Worm (Caenorhabditis elegans): ENCODE results near the gene F13A7.1.

F13A7.1 gene

ce11 chrV:16356798-16357197 is 21.0 kb downstream of the F13A7.1 start:
- TF ChIP-seq crh-2 (tag; optimal IDR thresholded peaks at IDR 0.05), result no peak
- no peak for TF ChIP-seq ZK546.5 (tag; optimal IDR thresholded peaks at IDR 0.05)
- TF ChIP-seq nhr-25 (tag; optimal IDR thresholded peaks at IDR 0.05), result no peak

ce11 chrV:16355941-16356340 is 21.8 kb downstream of the F13A7.1 start:
- TF ChIP-seq nhr-25 (tag; optimal IDR thresholded peaks at IDR 0.05), result peak; percentile 81
- TF ChIP-seq C34F6.9 (tag; optimal IDR thresholded peaks at IDR 0.05), result peak; percentile 95
- TF ChIP-seq F13H6.1 (tag; optimal IDR thresholded peaks at IDR 0.05), result peak; percentile 93
- no peak for TF ChIP-seq nhr-77 (tag; optimal IDR thresholded peaks at IDR 0.05)
- peak; percentile 79 for TF ChIP-seq blmp-1 (tag; optimal IDR thresholded peaks at IDR 0.05; ENCODE audit: insufficient read depth)
- peak; percentile 76 for TF ChIP-seq gmeb-1 (tag; optimal IDR thresholded peaks at IDR 0.05)
- TF ChIP-seq Y55F3AM.14 (GFP tag; optimal IDR thresholded peaks at IDR 0.05), result peak; percentile 89
- peak; percentile 74 for TF ChIP-seq nhr-6 (tag; optimal IDR thresholded peaks at IDR 0.05)
- TF ChIP-seq ceh-82 (tag; optimal IDR thresholded peaks at IDR 0.05), result no peak
- TF ChIP-seq sma-3 (GFP tag; optimal IDR thresholded peaks at IDR 0.05), result peak; percentile 87
- peak; percentile 93 for TF ChIP-seq crh-2 (tag; optimal IDR thresholded peaks at IDR 0.05)
- peak; percentile 79 for TF ChIP-seq lin-13 (GFP tag; optimal IDR thresholded peaks at IDR 0.05)
- peak; percentile 30 for TF ChIP-seq ZK546.5 (tag; optimal IDR thresholded peaks at IDR 0.05)
- TF ChIP-seq nhr-21 (tag; optimal IDR thresholded peaks at IDR 0.05), result peak; percentile 89
- TF ChIP-seq lsy-2 (tag; optimal IDR thresholded peaks at IDR 0.05), result peak; percentile 57 to 88
- TF ChIP-seq ceh-16 (tag; optimal IDR thresholded peaks at IDR 0.05), result peak; percentile 67
- peak; percentile 85 to 87 for TF ChIP-seq mdl-1 (tag; optimal IDR thresholded peaks at IDR 0.05)
- TF ChIP-seq fos-1 (tag; optimal IDR thresholded peaks at IDR 0.05), result peak; percentile 87
- TF ChIP-seq sem-4 (tag; optimal IDR thresholded peaks at IDR 0.05), result peak; percentile 75
- no peak for TF ChIP-seq unc-39 (tag; optimal IDR thresholded peaks at IDR 0.05)
- peak; percentile 92 for TF ChIP-seq lin-11 (tag; optimal IDR thresholded peaks at IDR 0.05)
- TF ChIP-seq zag-1 (tag; optimal IDR thresholded peaks at IDR 0.05), result peak; percentile 80
- peak; percentile 94 for TF ChIP-seq nhr-129 (tag; optimal IDR thresholded peaks at IDR 0.05)
- peak; percentile 1 for TF ChIP-seq mab-5 (tag; optimal IDR thresholded peaks at IDR 0.05)
- TF ChIP-seq mbf-1 (tag; optimal IDR thresholded peaks at IDR 0.05), result no peak
- no peak for TF ChIP-seq ztf-11 (tag; optimal IDR thresholded peaks at IDR 0.05)
- peak; percentile 57 for TF ChIP-seq ztf-4 (tag; optimal IDR thresholded peaks at IDR 0.05)
- TF ChIP-seq snpc-4 (tag; optimal IDR thresholded peaks at IDR 0.05), result peak; percentile 80
- TF ChIP-seq skn-1 (tag; optimal IDR thresholded peaks at IDR 0.05), result no peak
- peak; percentile 54 for TF ChIP-seq ama-1 (optimal IDR thresholded peaks at IDR 0.05)
- TF ChIP-seq sma-9 (GFP tag; optimal IDR thresholded peaks at IDR 0.05), result peak; percentile 92
- TF ChIP-seq sma-9 (tag; optimal IDR thresholded peaks at IDR 0.05), result no peak
- peak; percentile 78 for TF ChIP-seq unc-55 (GFP tag; optimal IDR thresholded peaks at IDR 0.05)
- no peak for TF ChIP-seq nhr-10 (tag; optimal IDR thresholded peaks at IDR 0.05)
- peak; percentile 80 for TF ChIP-seq egl-27 (tag; optimal IDR thresholded peaks at IDR 0.05)

- no peak for TF ChIP-seq nhr-10 (tag; optimal IDR thresholded peaks at IDR 0.05)
- TF ChIP-seq nhr-129 (tag; optimal IDR thresholded peaks at IDR 0.05), result peak; percentile 3
- TF ChIP-seq egl-27 (tag; optimal IDR thresholded peaks at IDR 0.05), result no peak
- TF ChIP-seq fos-1 (tag; optimal IDR thresholded peaks at IDR 0.05), result no peak
- no peak for TF ChIP-seq R02D3.7 (tag; optimal IDR thresholded peaks at IDR 0.05)
Observed at ce11 chrV:16354675-16355074, 23.1 kb downstream of the F13A7.1 start.

- TF ChIP-seq ama-1 (optimal IDR thresholded peaks at IDR 0.05) (no peak), nhr-6 (tag; optimal IDR thresholded peaks at IDR 0.05) (no peak), skn-1 (tag; optimal IDR thresholded peaks at IDR 0.05) (peak; percentile 34), lin-39 (tag; optimal IDR thresholded peaks at IDR 0.05) (no peak), sma-9 (GFP tag; optimal IDR thresholded peaks at IDR 0.05) (peak; percentile 70), sma-9 (tag; optimal IDR thresholded peaks at IDR 0.05) (no peak), gmeb-1 (tag; optimal IDR thresholded peaks at IDR 0.05) (peak; percentile 2), unc-55 (GFP tag; optimal IDR thresholded peaks at IDR 0.05) (peak; percentile 45), unc-62 (GFP tag; optimal IDR thresholded peaks at IDR 0.05) (no peak), ztf-4 (tag; optimal IDR thresholded peaks at IDR 0.05) (no peak), lsy-2 (tag; optimal IDR thresholded peaks at IDR 0.05) (peak in 1 of 2 experiments; percentile 55), sem-4 (tag; optimal IDR thresholded peaks at IDR 0.05) (no peak), nhr-23 (tag; optimal IDR thresholded peaks at IDR 0.05) (no peak), C34F6.9 (tag; optimal IDR thresholded peaks at IDR 0.05) (peak; percentile 59), mdl-1 (tag; optimal IDR thresholded peaks at IDR 0.05) (peak in 1 of 2 experiments; percentile 64), nhr-129 (tag; optimal IDR thresholded peaks at IDR 0.05) (peak; percentile 68), snpc-4 (tag; optimal IDR thresholded peaks at IDR 0.05) (peak; percentile 57), F13H6.1 (tag; optimal IDR thresholded peaks at IDR 0.05) (peak; percentile 56), nhr-11 (tag; optimal IDR thresholded peaks at IDR 0.05) (no peak), nhr-77 (tag; optimal IDR thresholded peaks at IDR 0.05) (no peak), mbf-1 (tag; optimal IDR thresholded peaks at IDR 0.05) (no peak)
Observed at ce11 chrV:16352282-16352681, 25.5 kb downstream of the F13A7.1 start.
